Worm (Caenorhabditis elegans) whole organism, dauer: ENCODE data around the gene ZC239.5.
"Not testable (repeated sequence)": the region's sequence is repeated elsewhere in the genome, so short reads cannot be mapped to it uniquely, and the experiment has no call there.

Experiments
- unc-62 ChIP-seq: sonication (generic microtip); optimal IDR thresholded peaks from 2 replicates; lab custom pipeline; 2017; ENCODE audit warnings: missing biosample characterization, missing genetic modification reagents, missing genetic modification characterization

The ZC239.5 gene

ce11 chrII:3208679-3209078 is 1.8 kb upstream of the ZC239.5 start, which contains the start of gene sdz-35:
Gene sdz-35, minus strand, starts transcription at chrII:3208779.
- TF ChIP-seq unc-62, result no peak

- TF ChIP-seq unc-62, result no peak
Measured at ce11 chrII:3209251-3209650, 1.2 kb upstream of the ZC239.5 start, which contains the start of gene ZC239.6. Gene ZC239.6, plus strand, starts transcription at chrII:3209631.

- no peak for TF ChIP-seq unc-62
Measured at ce11 chrII:3213898-3214297, 3.4 kb downstream of the ZC239.5 start, which contains the start of gene ZC239.4. Gene ZC239.4, plus strand, starts transcription at chrII:3214198.

ce11 chrII:3215762-3216161 is 5.3 kb downstream of the ZC239.5 start, which contains the start of gene ZC239.3:
Gene ZC239.3, plus strand, starts transcription at chrII:3216062.
- TF ChIP-seq unc-62, result not testable (repeated sequence)

- no peak for TF ChIP-seq unc-62
Measured at ce11 chrII:3220723-3221122, 10.3 kb downstream of the ZC239.5 start, which contains the start of gene ZC239.22. Gene ZC239.22, minus strand, starts transcription at chrII:3220823.

ce11 chrII:3221730-3222129 is 11.3 kb downstream of the ZC239.5 start, which contains the start of gene ZC239.14:
Gene ZC239.14, minus strand, starts transcription at chrII:3222034.
- no peak for TF ChIP-seq unc-62

- TF ChIP-seq unc-62, result no peak
Measured at ce11 chrII:3222686-3223085, 12.2 kb downstream of the ZC239.5 start, which contains the start of gene ZC239.13. Gene ZC239.13, minus strand, starts transcription at chrII:3222839.

- TF ChIP-seq unc-62, result no peak
Measured at ce11 chrII:3224631-3225030, 14.2 kb downstream of the ZC239.5 start, which contains the start of gene ZC239.15. Gene ZC239.15, minus strand, starts transcription at chrII:3224731.

- TF ChIP-seq unc-62, result no peak
Measured at ce11 chrII:3225200-3225599, 14.7 kb downstream of the ZC239.5 start, which contains the start of gene ZC239.16. Gene ZC239.16, minus strand, starts transcription at chrII:3225319.

ce11 chrII:3225780-3226179 is 15.3 kb downstream of the ZC239.5 start, which contains the start of gene ZC239.17:
Gene ZC239.17, minus strand, starts transcription at chrII:3225880.
- no peak for TF ChIP-seq unc-62

ce11 chrII:3230422-3230821 is 20.0 kb downstream of the ZC239.5 start, which contains the start of gene srh-297:
Gene srh-297, minus strand, starts transcription at chrII:3230522.
- TF ChIP-seq unc-62, result no peak

ce11 chrII:3234725-3235124 is 24.3 kb downstream of the ZC239.5 start, which contains the start of gene C17F4.8:
Gene C17F4.8, minus strand, starts transcription at chrII:3234825.
- TF ChIP-seq unc-62, result no peak

ce11 chrII:3237038-3237521 is 26.6 kb downstream of the ZC239.5 start, which contains the start of the genes srz-67 and C17F4.11:
Gene srz-67, minus strand, starts transcription at chrII:3237138.
Gene C17F4.11, plus strand, starts transcription at chrII:3237471.
- TF ChIP-seq unc-62, result no peak

ce11 chrII:3240207-3240606 is 29.7 kb downstream of the ZC239.5 start, which contains the start of gene C17F4.3:
Gene C17F4.3, plus strand, starts transcription at chrII:3240507.
- no peak for TF ChIP-seq unc-62

ce11 chrII:3241842-3242241 is 31.4 kb downstream of the ZC239.5 start:
- no peak for TF ChIP-seq unc-62

ce11 chrII:3244070-3244469 is 33.6 kb downstream of the ZC239.5 start, which contains the start of gene C17F4.12:
Gene C17F4.12, minus strand, starts transcription at chrII:3244170.
- no peak for TF ChIP-seq unc-62

ce11 chrII:3244758-3245157 is 34.3 kb downstream of the ZC239.5 start:
- TF ChIP-seq unc-62, result no peak

ce11 chrII:3245836-3246235 is 35.4 kb downstream of the ZC239.5 start, which contains the start of gene C17F4.7:
Gene C17F4.7, minus strand, starts transcription at chrII:3246015.
- TF ChIP-seq unc-62, result no peak
